Worm (Caenorhabditis elegans) whole organism, L3 larva: ENCODE results near the gene gtl-1.
"Not testable (repeated sequence)": the region's sequence is repeated elsewhere in the genome, so short reads cannot be mapped to it uniquely, and the experiment has no call there.

Source experiments
- egl-27 ChIP-seq: sonication (generic microtip); optimal IDR thresholded peaks from 4 replicates; lab custom pipeline; 2017; ENCODE audit warnings: missing biosample characterization, missing genetic modification reagents, missing genetic modification characterization
- egl-5 ChIP-seq: fragments of 150-350 bp; optimal IDR thresholded peaks from 2 replicates; lab custom pipeline; 2017; ENCODE audit warnings: missing biosample characterization, missing genetic modification reagents, missing genetic modification characterization, inconsistent platforms
- fkh-2 ChIP-seq: fragments of 150-350 bp; optimal IDR thresholded peaks from 2 replicates; lab custom pipeline; 2014; ENCODE audit warnings: missing biosample characterization, missing genetic modification reagents, missing genetic modification characterization
- nfya-1 ChIP-seq: sonication (generic microtip); optimal IDR thresholded peaks from 2 replicates; lab custom pipeline; 2017; ENCODE audit warnings: missing genetic modification characterization, mild to moderate bottlenecking, missing compliant biosample characterization, antibody characterized with exemption, moderate library complexity; ENCODE audit not compliant: insufficient read depth
- nhr-25 ChIP-seq: sonication (generic microtip); optimal IDR thresholded peaks from 2 replicates; lab custom pipeline; 2017; ENCODE audit warnings: missing biosample characterization, missing genetic modification characterization
- nhr-43 ChIP-seq: sonication (generic microtip); optimal IDR thresholded peaks from 2 replicates; lab custom pipeline; 2016; ENCODE audit warnings: mild to moderate bottlenecking, missing genetic modification characterization, missing compliant biosample characterization; ENCODE audit not compliant: poor library complexity, severe bottlenecking

The gtl-1 gene

DNA sequence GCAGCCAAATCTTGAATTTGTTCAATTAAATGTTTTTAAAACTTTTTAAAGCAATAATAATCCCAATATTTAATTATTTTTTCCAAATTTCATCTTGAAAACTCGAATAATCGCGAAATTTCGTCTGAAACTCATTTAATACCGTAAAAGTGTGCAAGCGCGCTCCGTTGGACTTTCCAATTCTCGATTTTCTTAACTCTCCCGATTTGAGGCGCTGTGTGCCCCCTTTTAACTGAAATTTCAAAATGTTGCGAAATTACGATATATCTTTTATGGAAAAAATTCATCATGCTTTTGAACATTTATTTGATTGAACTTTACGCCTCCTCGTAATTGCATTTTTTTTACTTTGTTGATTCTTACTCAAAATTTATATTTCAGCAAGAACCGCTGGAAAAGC is 56.9 kb downstream of the gtl-1 start, which contains the start of gene R07H5.11:
Gene R07H5.11 (plus strand): TSS at position 380 of the 400 bp plus-strand sequence.
- TF ChIP-seq nfya-1 (tag; lab: Kevin White, UChicago); nhr-25; nhr-43 (tag; lab: Kevin White, UChicago): not testable (repeated sequence)

DNA sequence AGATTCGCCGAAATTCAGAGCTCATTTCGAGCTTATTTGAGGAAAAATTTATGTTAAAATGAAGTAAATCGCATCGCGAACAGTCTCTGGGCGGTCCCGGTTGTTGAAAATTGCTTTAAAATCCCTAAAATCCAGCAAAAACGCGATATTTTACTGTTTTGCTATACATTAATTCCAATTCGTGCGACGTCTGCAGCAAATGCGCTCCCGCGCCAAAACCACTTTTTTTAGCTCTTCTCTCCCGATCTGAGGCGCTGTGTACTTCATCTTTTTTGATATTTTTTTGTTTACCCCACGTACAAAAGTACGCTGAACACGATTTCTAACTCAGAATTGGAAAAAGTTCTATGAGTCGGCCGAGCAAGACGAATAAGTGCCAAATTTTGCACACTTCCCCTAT is 60.4 kb downstream of the gtl-1 start, which contains the start of gene R07H5.16:
Gene R07H5.16 (plus strand): TSS at position 348 of the 400 bp plus-strand sequence.
- TF ChIP-seq egl-5 (tag; lab: Kevin White, UChicago); fkh-2 (tag; lab: Kevin White, UChicago); egl-27: not testable (repeated sequence)
